Fruit fly (Drosophila melanogaster) whole organism, prepupa: ENCODE data around the gene CG14082.
A peak's percentile ranks its signal among the peaks of the same experiment; 100 is the strongest.

ENCODE experiments used
- CG10669 ChIP-seq: fragments of 200-800 bp; sonication (Bioruptor generic); optimal IDR thresholded peaks from 3 replicates; lab custom pipeline; 2018; ENCODE audit warnings: missing biosample characterization, mild to moderate bottlenecking, missing genetic modification characterization, moderate library complexity
- CG11294 ChIP-seq: fragments of 200-800 bp; sonication (Bioruptor generic); IDR thresholded peaks from 2 replicates; pipeline ENCODE4 v1.3.6; 2022; ENCODE audit warnings: missing biosample characterization, missing genetic modification characterization
- CG11762 ChIP-seq: fragments of 200-800 bp; sonication (Bioruptor generic); optimal IDR thresholded peaks from 3 replicates; lab custom pipeline; 2016; ENCODE audit warnings: missing biosample characterization, missing genetic modification characterization; ENCODE audit not compliant: insufficient read depth
- CG11902 ChIP-seq: fragments of 200-800 bp; sonication (Bioruptor generic); optimal IDR thresholded peaks from 3 replicates; lab custom pipeline; 2016; ENCODE audit warnings: missing biosample characterization, missing genetic modification characterization
- CG15336 ChIP-seq: fragments of 200-800 bp; sonication (Bioruptor generic); IDR thresholded peaks from 2 replicates; pipeline ENCODE4 v1.3.6; 2022; ENCODE audit warnings: missing biosample characterization, missing genetic modification characterization
- CG3032 ChIP-seq: fragments of 200-800 bp; optimal IDR thresholded peaks from 2 replicates; lab custom pipeline; 2019; ENCODE audit warnings: missing biosample characterization, mild to moderate bottlenecking, missing genetic modification characterization, moderate library complexity
- CG31627 ChIP-seq: fragments of 200-800 bp; sonication (Bioruptor generic); optimal IDR thresholded peaks from 3 replicates; lab custom pipeline; 2016; ENCODE audit warnings: missing biosample characterization, missing genetic modification characterization
- CG3919 ChIP-seq: fragments of 200-800 bp; sonication (Bioruptor generic); optimal IDR thresholded peaks from 3 replicates; lab custom pipeline; 2016; ENCODE audit warnings: missing biosample characterization, missing genetic modification characterization
- CG6163 ChIP-seq: fragments of 200-800 bp; sonication (Bioruptor generic); IDR thresholded peaks from 3 replicates; pipeline ENCODE4 v1.3.6; 2022; ENCODE audit warnings: missing biosample characterization, missing genetic modification characterization
- CG6276 ChIP-seq: fragments of 200-800 bp; sonication (Bioruptor generic); optimal IDR thresholded peaks from 2 replicates; lab custom pipeline; 2017; ENCODE audit warnings: missing biosample characterization, mild to moderate bottlenecking, missing genetic modification characterization
- CG6792 ChIP-seq: fragments of 200-800 bp; sonication (Bioruptor generic); optimal IDR thresholded peaks from 3 replicates; lab custom pipeline; 2016; ENCODE audit warnings: missing biosample characterization, missing genetic modification characterization
- CG7368 ChIP-seq: fragments of 200-800 bp; sonication (Bioruptor generic); optimal IDR thresholded peaks from 3 replicates; lab custom pipeline; 2016; ENCODE audit warnings: missing biosample characterization, missing genetic modification characterization
- CG8119 ChIP-seq: fragments of 200-800 bp; sonication (Bioruptor generic); IDR thresholded peaks from 3 replicates; pipeline ENCODE4 v1.3.6; 2022; ENCODE audit warnings: missing biosample characterization, missing genetic modification characterization
- CG8319 ChIP-seq: fragments of 200-800 bp; sonication (Bioruptor generic); optimal IDR thresholded peaks from 3 replicates; lab custom pipeline; 2016; ENCODE audit warnings: missing biosample characterization, missing genetic modification characterization
- CG8632 ChIP-seq: fragments of 200-800 bp; sonication (Bioruptor generic); optimal IDR thresholded peaks from 3 replicates; lab custom pipeline; 2016; ENCODE audit warnings: missing biosample characterization, missing genetic modification characterization
- CG9139 ChIP-seq: fragments of 200-800 bp; sonication (Bioruptor generic); optimal IDR thresholded peaks from 3 replicates; lab custom pipeline; 2017; ENCODE audit warnings: missing biosample characterization, mild to moderate bottlenecking, missing genetic modification characterization
- Eip78C ChIP-seq: fragments of 200-800 bp; sonication (Bioruptor generic); peaks from one replicate; lab custom pipeline; 2016; ENCODE audit warnings: missing biosample characterization, missing genetic modification characterization
- Eip93F ChIP-seq: fragments of 200-800 bp; sonication (Bioruptor generic); optimal IDR thresholded peaks from 2 replicates; lab custom pipeline; 2016; ENCODE audit warnings: missing biosample characterization, mild to moderate bottlenecking, missing genetic modification characterization
- Ets21C ChIP-seq: fragments of 200-800 bp; sonication (Bioruptor generic); optimal IDR thresholded peaks from 3 replicates; lab custom pipeline; 2016; ENCODE audit warnings: missing biosample characterization, missing genetic modification characterization
- Met ChIP-seq: fragments of 200-800 bp; sonication (Bioruptor generic); optimal IDR thresholded peaks from 3 replicates; lab custom pipeline; 2016; ENCODE audit warnings: missing biosample characterization, missing genetic modification characterization
- Smox ChIP-seq: fragments of 200-800 bp; sonication (Bioruptor generic); optimal IDR thresholded peaks from 3 replicates; lab custom pipeline; 2016; ENCODE audit warnings: missing biosample characterization, missing genetic modification characterization
- Sox102F ChIP-seq: fragments of 200-800 bp; sonication (Bioruptor generic); optimal IDR thresholded peaks from 2 replicates; lab custom pipeline; 2016; ENCODE audit warnings: missing biosample characterization, mild to moderate bottlenecking, missing genetic modification characterization
- Sox14 ChIP-seq: fragments of 200-800 bp; sonication (Bioruptor generic); optimal IDR thresholded peaks from 3 replicates; lab custom pipeline; 2016; ENCODE audit warnings: missing biosample characterization, missing genetic modification characterization
- Sox15 ChIP-seq: fragments of 200-800 bp; sonication (Bioruptor generic); optimal IDR thresholded peaks from 3 replicates; lab custom pipeline; 2016; ENCODE audit warnings: missing biosample characterization, missing genetic modification characterization
- achi ChIP-seq: fragments of 200-800 bp; sonication (Bioruptor generic); optimal IDR thresholded peaks from 3 replicates; lab custom pipeline; 2016; ENCODE audit warnings: missing biosample characterization, missing genetic modification characterization
- dac ChIP-seq: fragments of 200-800 bp; sonication (Bioruptor generic); optimal IDR thresholded peaks from 2 replicates; lab custom pipeline; 2017; ENCODE audit warnings: missing biosample characterization, mild to moderate bottlenecking, missing genetic modification characterization
- esn ChIP-seq: fragments of 200-800 bp; sonication (Bioruptor generic); optimal IDR thresholded peaks from 2 replicates; lab custom pipeline; 2016; ENCODE audit warnings: missing biosample characterization, mild to moderate bottlenecking, missing genetic modification characterization, moderate library complexity
- lz ChIP-seq: fragments of 200-800 bp; sonication (Bioruptor generic); optimal IDR thresholded peaks from 3 replicates; lab custom pipeline; 2016; ENCODE audit warnings: missing biosample characterization, missing genetic modification characterization
- net ChIP-seq: fragments of 200-800 bp; sonication (Bioruptor generic); optimal IDR thresholded peaks from 3 replicates; lab custom pipeline; 2016; ENCODE audit warnings: missing biosample characterization, missing genetic modification characterization
- spab ChIP-seq: fragments of 200-800 bp; sonication (Bioruptor generic); optimal IDR thresholded peaks from 2 replicates; lab custom pipeline; 2017; ENCODE audit warnings: missing biosample characterization, mild to moderate bottlenecking, missing genetic modification characterization, missing genetic modification reagents
- ss ChIP-seq, 2 experiments: fragments of 200-800 bp; sonication (Bioruptor generic); optimal IDR thresholded peaks; 2 replicates in 1 of 2; 3 replicates in 1 of 2; lab custom pipeline; 2017 to 2018; ENCODE audit warnings: mild to moderate bottlenecking in 2 of 2, missing biosample characterization in 2 of 2, missing genetic modification characterization in 2 of 2, moderate library complexity in 1 of 2
- svp ChIP-seq: fragments of 200-800 bp; sonication (Bioruptor generic); peaks from one replicate; lab custom pipeline; 2016; ENCODE audit warnings: missing biosample characterization, missing genetic modification characterization
- topi ChIP-seq: fragments of 200-800 bp; sonication (Bioruptor generic); optimal IDR thresholded peaks from 3 replicates; lab custom pipeline; 2016; ENCODE audit warnings: missing biosample characterization, missing genetic modification characterization
- vri ChIP-seq: fragments of 200-800 bp; sonication (Bioruptor generic); optimal IDR thresholded peaks from 3 replicates; lab custom pipeline; 2016; ENCODE audit warnings: missing biosample characterization, mild to moderate bottlenecking, missing genetic modification characterization

CG14082 gene

DNA sequence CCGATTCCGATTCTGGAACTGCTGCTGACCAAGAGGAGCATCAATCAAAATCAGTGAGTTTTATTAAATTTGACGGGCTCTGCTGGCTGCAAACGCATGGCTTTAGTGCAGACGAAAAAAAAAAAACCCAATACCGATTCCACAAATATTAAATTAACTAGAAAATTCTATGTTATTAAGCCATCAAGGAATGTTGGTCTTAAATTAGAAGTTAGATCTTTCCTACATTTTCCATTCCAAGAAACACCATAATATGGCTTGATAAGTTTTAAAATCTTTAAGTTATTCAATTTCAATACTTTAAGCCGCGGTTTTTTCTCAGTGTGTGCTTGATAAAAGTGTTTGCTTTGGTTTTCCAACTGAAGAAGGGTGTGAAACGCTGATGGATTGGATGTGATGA is 8.4 kb upstream of the CG14082 start (continued):
- no peak for TF ChIP-seq ss (GFP tag; optimal IDR thresholded peaks at IDR 0.05; lab: Kevin White, UChicago)
- TF ChIP-seq Eip78C: peak; percentile 82
- no peak for TF ChIP-seq CG15336
- no peak for TF ChIP-seq Sox102F (GFP tag; lab: Kevin White, UChicago)
- TF ChIP-seq CG11762: no peak
- TF ChIP-seq Ets21C (GFP tag; lab: Kevin White, UChicago): no peak
- TF ChIP-seq CG6276: no peak
- peak; percentile 16 for TF ChIP-seq Met (GFP tag; lab: Kevin White, UChicago)
- TF ChIP-seq CG7368 (GFP tag; lab: Kevin White, UChicago): no peak
- TF ChIP-seq topi (GFP tag; lab: Kevin White, UChicago): no peak
- no peak for TF ChIP-seq vri (GFP tag; lab: Kevin White, UChicago)
- TF ChIP-seq CG6163: no peak
- no peak for TF ChIP-seq dac
- TF ChIP-seq Sox15 (GFP tag; lab: Kevin White, UChicago): no peak
- TF ChIP-seq Sox14 (GFP tag; lab: Kevin White, UChicago): no peak
- no peak for TF ChIP-seq CG6792 (GFP tag; lab: Kevin White, UChicago)
- TF ChIP-seq CG8632 (GFP tag; lab: Kevin White, UChicago): no peak

DNA sequence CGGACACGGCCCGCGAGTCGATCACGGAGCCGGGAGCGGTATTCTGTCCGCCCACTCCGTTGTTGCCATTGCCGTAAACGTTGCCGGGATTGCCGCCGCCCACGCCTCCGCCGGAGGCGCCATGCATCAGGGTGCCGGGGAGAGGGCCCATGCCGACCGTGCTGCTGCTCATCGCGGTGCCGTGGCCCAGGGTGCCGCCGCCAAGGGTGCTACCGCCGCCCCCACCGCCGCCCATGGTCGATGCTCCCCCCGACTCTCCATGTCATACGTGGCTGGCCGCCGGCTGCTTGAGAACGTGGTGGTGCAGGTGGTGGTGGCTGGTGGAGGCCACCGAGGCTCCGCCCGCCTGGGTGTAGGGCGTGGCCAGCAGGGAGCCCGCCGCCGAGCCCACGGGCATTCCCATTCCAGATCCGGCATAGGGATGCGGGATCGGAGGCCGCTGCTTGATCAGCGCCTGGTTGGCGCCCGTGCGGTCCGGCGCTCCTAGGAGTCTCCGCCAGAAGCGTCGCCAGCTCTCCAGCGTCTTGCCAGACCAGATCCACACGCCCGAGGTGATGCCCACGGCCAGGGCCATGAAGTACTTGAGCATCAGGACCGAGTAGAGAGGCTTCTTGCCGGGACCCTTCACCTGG is 5.3 kb upstream of the CG14082 start:
- TF ChIP-seq topi (GFP tag; lab: Kevin White, UChicago): no peak
- no peak for TF ChIP-seq CG8632 (GFP tag; lab: Kevin White, UChicago)
- no peak for TF ChIP-seq CG11294 (GFP tag; lab: Robert Waterston, UW)
- TF ChIP-seq lz (GFP tag; lab: Kevin White, UChicago): no peak

DNA sequence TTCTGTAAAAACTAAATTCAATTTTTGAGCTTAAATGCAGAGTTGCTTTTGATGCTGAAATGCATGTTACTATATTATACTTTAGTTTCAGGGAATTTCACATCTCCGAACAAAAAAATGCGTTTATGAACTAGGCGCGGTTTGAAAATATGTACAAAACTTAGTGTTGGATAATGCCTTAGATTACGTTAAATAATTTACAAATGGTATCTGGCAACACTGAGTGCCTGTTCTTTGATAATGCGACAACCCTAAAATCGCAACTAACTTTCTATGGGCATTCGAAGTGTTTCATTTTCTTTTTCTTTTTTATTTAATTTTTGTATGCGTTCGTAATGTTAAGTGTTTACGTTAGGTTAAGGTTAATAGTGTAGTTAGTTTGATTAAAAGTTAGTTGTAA is 3.8 kb upstream of the CG14082 start:
- TF ChIP-seq CG3919: no peak
- TF ChIP-seq CG9139 (GFP tag; lab: Kevin White, UChicago): no peak
- no peak for TF ChIP-seq CG10669 (GFP tag; lab: Kevin White, UChicago)
- no peak for TF ChIP-seq CG11902 (GFP tag; lab: Kevin White, UChicago)
- no peak for TF ChIP-seq svp (GFP tag; lab: Kevin White, UChicago)
- no peak for TF ChIP-seq CG3032 (tag; lab: Kevin White, UChicago)
- TF ChIP-seq dac: no peak
- TF ChIP-seq esn: no peak
- no peak for TF ChIP-seq topi (GFP tag; lab: Kevin White, UChicago)
- TF ChIP-seq, all 60 proteins: peak for 0

DNA sequence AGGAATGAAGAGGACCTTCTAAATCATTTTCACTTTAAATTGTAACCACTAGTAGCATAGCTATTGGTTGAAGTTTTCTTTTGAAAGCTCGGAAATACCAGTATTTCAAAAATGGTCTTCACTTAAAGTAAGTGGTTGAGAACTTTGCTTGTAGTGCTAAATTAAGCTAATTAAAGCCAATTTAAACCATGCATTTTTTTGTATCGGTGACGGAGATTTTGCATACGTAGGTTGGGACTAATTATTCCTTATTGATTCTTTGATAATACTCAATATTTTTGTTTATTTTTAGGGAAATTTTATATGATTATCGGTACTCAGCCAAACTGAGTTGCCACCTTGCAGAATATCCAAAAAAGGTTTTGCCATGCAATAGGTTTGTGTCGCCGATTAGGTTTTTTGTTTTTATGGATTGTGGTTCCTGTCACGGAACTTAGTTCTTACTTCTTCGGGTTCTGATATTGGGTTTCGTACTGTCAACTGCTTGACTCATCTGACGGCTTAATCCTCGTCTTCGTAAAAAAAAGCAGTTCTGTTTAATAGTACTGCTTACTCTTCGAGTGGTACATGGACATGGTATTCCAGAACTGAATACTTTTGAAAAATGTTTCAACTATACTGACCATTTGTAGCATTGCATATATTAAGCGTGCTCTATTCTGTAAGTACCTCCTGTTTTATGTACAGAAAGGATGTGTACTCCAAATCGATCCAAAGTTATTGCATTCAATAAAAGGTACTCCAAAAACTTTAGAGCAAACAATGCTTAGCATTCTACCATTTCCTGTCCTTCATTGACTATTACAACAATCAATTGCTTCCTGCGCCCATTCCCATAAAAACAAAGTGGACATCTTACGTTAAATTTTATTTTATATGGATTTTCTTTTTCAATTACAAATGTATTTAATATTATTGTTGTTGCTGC is 1.6 kb upstream of the CG14082 start:
- TF ChIP-seq Smox (no peak), CG11762 (no peak), spab (no peak), CG15336 (no peak), CG11902 (GFP tag; lab: Kevin White, UChicago) (no peak), achi (GFP tag; lab: Kevin White, UChicago) (no peak), ss (GFP tag; optimal IDR thresholded peaks at IDR 0.05; lab: Kevin White, UChicago) (no peak), Sox14 (GFP tag; lab: Kevin White, UChicago) (no peak), topi (GFP tag; lab: Kevin White, UChicago) (no peak), CG8319 (GFP tag; lab: Kevin White, UChicago) (no peak), svp (GFP tag; lab: Kevin White, UChicago) (peak; percentile 24), CG31627 (GFP tag; lab: Kevin White, UChicago) (no peak), CG6276 (no peak), CG3032 (tag; lab: Kevin White, UChicago) (peak; percentile 2), Eip78C (peak; percentile 15), Eip93F (GFP tag; lab: Kevin White, UChicago) (no peak), net (GFP tag; lab: Kevin White, UChicago) (no peak), CG8119 (GFP tag; lab: Robert Waterston, UW) (no peak), Sox15 (GFP tag; lab: Kevin White, UChicago) (no peak)
